Fruit fly (Drosophila melanogaster): ENCODE results near the gene CG32365.

Gene CG32365

DNA sequence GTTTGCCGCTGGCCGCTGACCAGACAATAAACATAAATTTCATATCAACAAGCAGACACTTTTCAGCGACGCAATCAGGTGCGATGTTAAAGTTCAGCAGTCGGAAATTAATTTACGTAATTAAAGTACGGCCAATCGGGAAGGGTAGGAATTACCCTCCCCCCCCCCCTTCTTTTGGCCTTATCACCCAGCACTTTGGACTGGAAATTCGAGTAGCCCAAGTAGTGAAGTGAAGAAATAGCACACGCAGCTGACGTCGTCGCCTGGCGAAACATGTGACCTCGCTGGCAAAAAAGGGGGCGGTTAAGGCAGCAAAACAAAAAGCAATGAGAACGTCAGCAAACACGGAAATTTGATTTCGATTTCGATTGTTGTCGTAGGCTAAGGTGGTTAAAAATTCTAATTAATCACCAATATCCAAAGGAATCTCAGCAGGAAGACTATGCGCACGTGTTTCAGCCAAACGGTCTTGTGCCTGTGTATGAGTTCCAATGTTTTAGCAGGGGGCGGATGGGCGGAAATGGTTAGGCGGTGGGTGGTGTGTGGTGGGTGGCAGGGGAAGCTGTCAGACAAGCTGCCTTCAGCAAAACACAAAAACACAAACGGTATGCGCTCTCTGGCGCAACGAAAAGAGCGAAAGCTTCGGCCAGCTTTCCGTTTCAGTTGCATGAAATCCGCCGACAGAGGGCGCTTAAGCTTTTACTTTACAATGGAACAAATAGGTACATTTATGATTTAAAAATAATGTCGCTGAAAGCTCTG, 32.0 kb upstream of the CG32365 start (continued):
- TF ChIP-seq CG15479 (GFP tag; optimal IDR thresholded peaks at IDR 0.05) (no peak), ro (GFP tag; IDR thresholded peaks at IDR 0.05) (no peak), chn (GFP tag; optimal IDR thresholded peaks at IDR 0.05) (peak; percentile 25), nmo (GFP tag; optimal IDR thresholded peaks at IDR 0.05) (no peak), CG15696 (tag; optimal IDR thresholded peaks at IDR 0.05) (no peak), CG34376 (GFP tag; optimal IDR thresholded peaks at IDR 0.05) (peak; percentile 58), ato (GFP tag; IDR thresholded peaks at IDR 0.05; ENCODE audit: partially characterized antibody) (0 out of 2 replicates have a peak, but pooled peaks have one; percentile 6), CG14050 (GFP tag; IDR thresholded peaks at IDR 0.05) (peak; percentile 33; the same call in 1 of the 3 replicates), pan (optimal IDR thresholded peaks at IDR 0.05) (no peak), pan (GFP tag; optimal IDR thresholded peaks at IDR 0.05 in 1 of 2, IDR thresholded peaks at IDR 0.05 in 1 of 2) (peak in 1 of 2 experiments; percentile 37), pita (GFP tag; optimal IDR thresholded peaks at IDR 0.05) (no peak), pzg (GFP tag; optimal IDR thresholded peaks at IDR 0.05) (peak; percentile 11), MBD-R2 (GFP tag; IDR thresholded peaks at IDR 0.05) (no peak), gcm2 (GFP tag; optimal IDR thresholded peaks at IDR 0.05) (no peak), CG11247 (GFP tag; IDR thresholded peaks at IDR 0.05) (peak; percentile 20; the same call in 1 of the 2 replicates), Sox102F (GFP tag; optimal IDR thresholded peaks at IDR 0.05) (no peak), CG4328 (GFP tag; optimal IDR thresholded peaks at IDR 0.05) (peak; percentile 42), CG32532 (GFP tag; IDR thresholded peaks at IDR 0.05) (peak; percentile 48; the same call in 1 of the 2 replicates), ATbp (GFP tag; optimal IDR thresholded peaks at IDR 0.05) (no peak), gsb (GFP tag; IDR thresholded peaks at IDR 0.05) (no peak), CG10321 (GFP tag; IDR thresholded peaks at IDR 0.05) (no peak), nau (GFP tag; optimal IDR thresholded peaks at IDR 0.05) (peak; percentile 24), cwo (GFP tag; optimal IDR thresholded peaks at IDR 0.05) (peak; percentile 98), dysf (GFP tag; IDR thresholded peaks at IDR 0.05) (peak; percentile 16; the same call in 1 of the 3 replicates), CG3281 (GFP tag; optimal IDR thresholded peaks at IDR 0.05) (peak; percentile 20), CG17568 (GFP tag; optimal IDR thresholded peaks at IDR 0.05) (no peak), CG13424 (tag; optimal IDR thresholded peaks at IDR 0.05) (no peak), eve (GFP tag; optimal IDR thresholded peaks at IDR 0.05) (no peak), chif (GFP tag; optimal IDR thresholded peaks at IDR 0.05) (no peak), CG11560 (tag; IDR thresholded peaks at IDR 0.05) (no peak), sob (GFP tag; IDR thresholded peaks at IDR 0.05) (peak; percentile 43; the same call in 1 of the 2 replicates), HLH3B (GFP tag; IDR thresholded peaks at IDR 0.05) (0 out of 2 replicates have a peak, but pooled peaks have one; percentile 18), z (GFP tag; IDR thresholded peaks at IDR 0.05) (no peak), Spps (tag; optimal IDR thresholded peaks at IDR 0.05) (no peak), CG17912 (GFP tag; optimal IDR thresholded peaks at IDR 0.05) (peak; percentile 61), ham (GFP tag; IDR thresholded peaks at IDR 0.05) (0 out of 2 replicates have a peak, but pooled peaks have one; percentile 5), mam (GFP tag; optimal IDR thresholded peaks at IDR 0.05) (no peak), Drgx (GFP tag; IDR thresholded peaks at IDR 0.05) (peak; percentile 67), Pdp1 (GFP tag; optimal IDR thresholded peaks at IDR 0.05) (peak in 1 of 2 experiments; percentile 86), nom (GFP tag; optimal IDR thresholded peaks at IDR 0.05) (no peak), BEAF-32 (GFP tag; optimal IDR thresholded peaks at IDR 0.05) (no peak), NK7.1 (GFP tag; optimal IDR thresholded peaks at IDR 0.05) (no peak), CG7928 (GFP tag; optimal IDR thresholded peaks at IDR 0.05) (no peak), Dref (GFP tag; IDR thresholded peaks at IDR 0.05) (no peak), lab (GFP tag; optimal IDR thresholded peaks at IDR 0.05) (peak; percentile 72), amos (GFP tag; IDR thresholded peaks at IDR 0.05; ENCODE audit: partially characterized antibody) (no peak; the same call in 1 of the 2 replicates), row (GFP tag; IDR thresholded peaks at IDR 0.05) (peak; percentile 76), sug (tag; optimal IDR thresholded peaks at IDR 0.05) (peak; percentile 50)

Measured in whole organism, embryonic.